Fruit fly (Drosophila melanogaster) whole organism, wandering third instar larva: ENCODE results near the gene CG15022.

ENCODE experiments used
- Abd-B ChIP-seq: fragments of >200 bp; optimal IDR thresholded peaks from 2 replicates; lab custom pipeline; 2017; ENCODE audit warnings: missing biosample characterization, missing genetic modification characterization
- CG32264 ChIP-seq: fragments of 200-800 bp; sonication (Bioruptor generic); optimal IDR thresholded peaks from 2 replicates; lab custom pipeline; 2016; ENCODE audit warnings: missing biosample characterization, missing genetic modification characterization
- CG9705 ChIP-seq: fragments of 200-800 bp; sonication (Bioruptor generic); optimal IDR thresholded peaks from 2 replicates; lab custom pipeline; 2018; ENCODE audit warnings: missing biosample characterization, mild to moderate bottlenecking, missing genetic modification characterization
- CrebA ChIP-seq: fragments of 200-800 bp; sonication (Bioruptor generic); optimal IDR thresholded peaks from 2 replicates; lab custom pipeline; 2016; ENCODE audit warnings: missing biosample characterization, mild to moderate bottlenecking, missing genetic modification characterization, borderline replicate concordance
- Dfd ChIP-seq: fragments of >200 bp; optimal IDR thresholded peaks from 2 replicates; lab custom pipeline; 2017; ENCODE audit warnings: missing biosample characterization, missing genetic modification characterization
- Dif ChIP-seq: fragments of 200-275, 200-300 bp; sonication (Bioruptor generic); optimal IDR thresholded peaks from 2 replicates; lab custom pipeline; 2018; ENCODE audit warnings: missing biosample characterization, missing genetic modification characterization; ENCODE audit not compliant: partially characterized antibody
- HLH106 ChIP-seq: fragments of 200-800 bp; optimal IDR thresholded peaks from 3 replicates; lab custom pipeline; 2019; ENCODE audit warnings: missing biosample characterization, mild to moderate bottlenecking, missing genetic modification characterization, moderate library complexity
- Hnf4 ChIP-seq: fragments of 200-800 bp; sonication (Bioruptor generic); optimal IDR thresholded peaks from 2 replicates; lab custom pipeline; 2016; ENCODE audit warnings: missing biosample characterization, mild to moderate bottlenecking, missing genetic modification characterization
- Hr78 ChIP-seq: fragments of >200 bp; optimal IDR thresholded peaks from 2 replicates; lab custom pipeline; 2017; ENCODE audit warnings: missing biosample characterization, missing genetic modification characterization
- Hr83 ChIP-seq: fragments of 200-300 bp; sonication (Bioruptor generic); optimal IDR thresholded peaks from 2 replicates; lab custom pipeline; 2016; ENCODE audit warnings: missing biosample characterization, mild to moderate bottlenecking, missing genetic modification characterization, moderate library complexity; ENCODE audit not compliant: poor library complexity, severe bottlenecking
- Jra ChIP-seq: sonication (Bioruptor generic); optimal IDR thresholded peaks from 2 replicates; lab custom pipeline; 2016; ENCODE audit warnings: missing biosample characterization, missing genetic modification characterization
- Mio ChIP-seq: sonication (Bioruptor generic); optimal IDR thresholded peaks from 2 replicates; lab custom pipeline; 2016; ENCODE audit warnings: missing biosample characterization, missing genetic modification characterization
- Myc ChIP-seq: fragments of >200 bp; optimal IDR thresholded peaks from 2 replicates; lab custom pipeline; 2017
- OdsH ChIP-seq: fragments of 200-800 bp; sonication (Bioruptor generic); optimal IDR thresholded peaks from 2 replicates; lab custom pipeline; 2016; ENCODE audit warnings: missing biosample characterization, mild to moderate bottlenecking, missing genetic modification characterization
- Rel ChIP-seq, 2 experiments: fragments of 200-800 bp; sonication (Bioruptor generic) in 1 of 2; optimal IDR thresholded peaks; 2 replicates in 1 of 2; 3 replicates in 1 of 2; lab custom pipeline; 2016 to 2019; ENCODE audit warnings: mild to moderate bottlenecking in 2 of 2, missing biosample characterization in 2 of 2, missing genetic modification characterization in 2 of 2, moderate library complexity in 1 of 2
- Sp1 ChIP-seq: fragments of 200-800 bp; sonication (Bioruptor generic); optimal IDR thresholded peaks from 3 replicates; lab custom pipeline; 2019; ENCODE audit warnings: missing biosample characterization, mild to moderate bottlenecking, missing genetic modification characterization, moderate library complexity
- Vsx2 ChIP-seq: fragments of 200-300, 225-300 bp; sonication (Bioruptor generic); optimal IDR thresholded peaks from 2 replicates; lab custom pipeline; 2018; ENCODE audit warnings: missing biosample characterization, missing genetic modification characterization; ENCODE audit not compliant: partially characterized antibody
- br ChIP-seq: fragments of 200-800 bp; sonication (Bioruptor generic); optimal IDR thresholded peaks from 2 replicates; lab custom pipeline; 2016; ENCODE audit warnings: missing biosample characterization, missing genetic modification characterization
- brk ChIP-seq: fragments of 200-800 bp; sonication (Bioruptor generic); optimal IDR thresholded peaks from 2 replicates; lab custom pipeline; 2016; ENCODE audit warnings: missing biosample characterization, mild to moderate bottlenecking, missing genetic modification characterization
- dl ChIP-seq, 2 experiments: fragments of 175-275, 200-275 bp in 1 of 2; fragments of 200-275 bp in 1 of 2; sonication (Bioruptor generic); optimal IDR thresholded peaks; lab custom pipeline; 2018; ENCODE audit warnings: mild to moderate bottlenecking in 2 of 2, missing biosample characterization in 2 of 2, missing genetic modification characterization in 2 of 2, moderate library complexity in 2 of 2; ENCODE audit not compliant: partially characterized antibody in 2 of 2, insufficient read depth in 1 of 2
- dmrt93B ChIP-seq: fragments of 200-800 bp; sonication (Bioruptor generic); optimal IDR thresholded peaks from 2 replicates; lab custom pipeline; 2018; ENCODE audit warnings: missing biosample characterization, mild to moderate bottlenecking, missing genetic modification characterization
- dsf ChIP-seq: sonication (Bioruptor generic); optimal IDR thresholded peaks from 2 replicates; lab custom pipeline; 2016; ENCODE audit warnings: missing biosample characterization, missing genetic modification characterization, borderline replicate concordance
- foxo ChIP-seq, 2 experiments: fragments of 200-800 bp; sonication (Bioruptor generic); optimal IDR thresholded peaks; 2 replicates in 1 of 2; 3 replicates in 1 of 2; lab custom pipeline; 2016 to 2017; ENCODE audit warnings: missing biosample characterization in 2 of 2, missing genetic modification characterization in 2 of 2
- fru ChIP-seq: fragments of 200-800 bp; sonication (Bioruptor generic); optimal IDR thresholded peaks from 3 replicates; lab custom pipeline; 2016; ENCODE audit warnings: missing biosample characterization, mild to moderate bottlenecking, missing genetic modification characterization
- h ChIP-seq: fragments of 200-800 bp; sonication (Bioruptor generic); optimal IDR thresholded peaks from 3 replicates; lab custom pipeline; 2016; ENCODE audit warnings: missing biosample characterization, mild to moderate bottlenecking, missing genetic modification characterization
- jim ChIP-seq: fragments of 175-275, 200-325 bp; sonication (Bioruptor generic); optimal IDR thresholded peaks from 2 replicates; lab custom pipeline; 2016; ENCODE audit warnings: missing biosample characterization, mild to moderate bottlenecking, missing genetic modification characterization
- lola ChIP-seq: fragments of >200 bp; optimal IDR thresholded peaks from 2 replicates; lab custom pipeline; 2017; ENCODE audit warnings: missing biosample characterization, missing genetic modification characterization
- psq ChIP-seq: fragments of 200-800 bp; sonication (Bioruptor generic); optimal IDR thresholded peaks from 3 replicates; lab custom pipeline; 2017; ENCODE audit warnings: missing biosample characterization, mild to moderate bottlenecking, missing genetic modification characterization, moderate library complexity
- rgr ChIP-seq: fragments of 200-800 bp; sonication (Bioruptor generic); optimal IDR thresholded peaks from 3 replicates; lab custom pipeline; 2016; ENCODE audit warnings: missing biosample characterization, mild to moderate bottlenecking, missing genetic modification characterization
- sv ChIP-seq: fragments of 200-800 bp; sonication (Bioruptor generic); optimal IDR thresholded peaks from 3 replicates; lab custom pipeline; 2016; ENCODE audit warnings: missing biosample characterization, missing genetic modification characterization
- tai ChIP-seq: sonication (Bioruptor generic); optimal IDR thresholded peaks from 2 replicates; lab custom pipeline; 2016; ENCODE audit warnings: missing biosample characterization, missing genetic modification characterization
- usp ChIP-seq: fragments of >200 bp; optimal IDR thresholded peaks from 2 replicates; lab custom pipeline; 2017; ENCODE audit warnings: missing biosample characterization, missing genetic modification characterization
- woc ChIP-seq: sonication (Bioruptor generic); optimal IDR thresholded peaks from 2 replicates; lab custom pipeline; 2016; ENCODE audit warnings: missing biosample characterization, mild to moderate bottlenecking, missing genetic modification characterization

CG15022 gene

DNA sequence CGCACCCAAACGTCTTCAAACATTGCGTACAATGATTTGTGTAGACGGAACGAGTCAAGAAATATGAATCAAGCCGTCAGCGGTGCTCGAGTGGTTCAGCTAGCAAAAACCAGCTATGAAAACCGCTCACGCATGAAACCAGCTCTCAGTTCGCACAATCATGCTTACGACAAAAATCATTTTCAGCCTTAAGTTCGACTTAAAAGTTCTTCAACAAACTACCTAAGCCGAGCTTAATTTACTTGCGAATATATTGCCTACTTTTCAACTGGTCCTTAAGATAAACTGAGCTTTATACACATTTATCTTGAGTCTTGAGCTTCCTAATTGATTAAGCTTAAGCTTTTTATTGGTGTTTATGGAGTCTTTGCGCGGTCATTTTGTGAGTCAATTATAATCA is 20.0 kb downstream of the CG15022 start:
- TF ChIP-seq Rel (GFP tag; optimal IDR thresholded peaks at IDR 0.05; lab: Kevin White, UChicago) (no peak), Rel (tag; optimal IDR thresholded peaks at IDR 0.05; lab: Kevin White, UChicago) (no peak), Hr83 (GFP tag; lab: Kevin White, UChicago) (no peak), dmrt93B (no peak), tai (GFP tag; lab: Kevin White, UChicago) (no peak), Myc (lab: Kevin White, UChicago) (peak; percentile 51), br (GFP tag; lab: Kevin White, UChicago) (no peak)

- TF ChIP-seq CG9705 (GFP tag; lab: Kevin White, UChicago): no peak
- no peak for TF ChIP-seq HLH106 (tag; lab: Kevin White, UChicago)
- no peak for TF ChIP-seq Vsx2 (GFP tag; lab: Kevin White, UChicago)
- no peak for TF ChIP-seq Mio
- TF ChIP-seq brk: no peak
- no peak for TF ChIP-seq rgr (GFP tag; lab: Kevin White, UChicago)
- TF ChIP-seq jim (GFP tag; lab: Kevin White, UChicago): no peak
- TF ChIP-seq dl (GFP tag; optimal IDR thresholded peaks at IDR 0.05; lab: Kevin White, UChicago; ENCODE audit: insufficient read depth in 1 of 2, partially characterized antibody in 2 of 2): no peak
- no peak for TF ChIP-seq OdsH (GFP tag; lab: Kevin White, UChicago)
- TF ChIP-seq lola (GFP tag; lab: Kevin White, UChicago): no peak
- no peak for TF ChIP-seq fru (GFP tag; lab: Kevin White, UChicago)
These were observed 23.7 kb downstream of the CG15022 start, which contains the start of gene CG15021 for dm6 chr3L:4436421-4436820. Gene CG15021, plus strand, starts transcription at chr3L:4436721.

DNA sequence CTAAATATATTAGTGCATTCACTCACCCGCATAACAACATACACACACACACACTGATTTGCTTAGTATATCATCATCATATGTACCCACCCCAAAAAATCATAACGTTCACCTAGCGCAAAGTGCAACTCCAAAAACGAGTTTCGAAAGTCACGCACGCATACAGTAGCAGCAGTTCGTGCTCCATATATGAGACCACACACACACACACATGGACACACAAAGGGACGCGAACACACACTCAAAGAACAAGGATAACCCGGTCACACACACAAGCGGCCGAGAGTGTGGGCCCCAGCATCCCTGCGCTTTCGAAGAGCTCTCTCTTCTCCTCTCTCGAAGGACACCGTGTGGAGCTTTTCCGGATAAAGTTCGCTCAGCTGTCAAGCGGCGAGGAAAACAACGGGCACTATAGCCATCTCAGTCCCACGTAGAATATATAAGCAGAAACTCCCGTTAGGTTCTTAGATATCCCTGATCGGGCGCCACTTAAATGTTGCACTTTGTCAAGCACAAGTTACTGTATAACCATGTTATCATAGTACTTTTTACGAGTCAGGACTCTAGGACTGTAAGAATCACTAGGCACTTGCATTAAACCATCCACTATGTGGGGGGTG is 28.9 kb downstream of the CG15022 start:
- TF ChIP-seq CG9705 (GFP tag; lab: Kevin White, UChicago): no peak
- TF ChIP-seq CG32264 (GFP tag; lab: Kevin White, UChicago): no peak
- no peak for TF ChIP-seq Jra (GFP tag; lab: Kevin White, UChicago)
- no peak for TF ChIP-seq usp (GFP tag; lab: Kevin White, UChicago)
- TF ChIP-seq Mio: no peak
- no peak for TF ChIP-seq fru (GFP tag; lab: Kevin White, UChicago)
- no peak for TF ChIP-seq Hnf4 (GFP tag; lab: Kevin White, UChicago)
- no peak for TF ChIP-seq Rel (GFP tag; optimal IDR thresholded peaks at IDR 0.05; lab: Kevin White, UChicago)
- no peak for TF ChIP-seq Rel (tag; optimal IDR thresholded peaks at IDR 0.05; lab: Kevin White, UChicago)
- TF ChIP-seq jim (GFP tag; lab: Kevin White, UChicago): no peak
- TF ChIP-seq CrebA: no peak
- no peak for TF ChIP-seq Hr83 (GFP tag; lab: Kevin White, UChicago)
- no peak for TF ChIP-seq Dfd (GFP tag; lab: Kevin White, UChicago)
- no peak for TF ChIP-seq OdsH (GFP tag; lab: Kevin White, UChicago)
- no peak for TF ChIP-seq Dif (GFP tag; lab: Kevin White, UChicago)
- TF ChIP-seq Abd-B (GFP tag; lab: Kevin White, UChicago): no peak
- TF ChIP-seq br (GFP tag; lab: Kevin White, UChicago): no peak
- no peak for TF ChIP-seq dmrt93B
- TF ChIP-seq, all 38 proteins: peak for 0

dm6 chr3L:4430331-4430730 is 29.8 kb downstream of the CG15022 start:
- no peak for TF ChIP-seq OdsH (GFP tag; lab: Kevin White, UChicago)
- TF ChIP-seq Mio: no peak
- no peak for TF ChIP-seq psq (GFP tag; lab: Kevin White, UChicago)
- TF ChIP-seq h: no peak
- no peak for TF ChIP-seq lola (GFP tag; lab: Kevin White, UChicago)
- no peak for TF ChIP-seq sv (GFP tag; lab: Kevin White, UChicago)
- TF ChIP-seq woc: no peak
- no peak for TF ChIP-seq dsf (GFP tag; lab: Kevin White, UChicago)
- TF ChIP-seq Sp1 (GFP tag; lab: Kevin White, UChicago): no peak
- TF ChIP-seq Hr78 (GFP tag; lab: Kevin White, UChicago): no peak
- no peak for TF ChIP-seq CG9705 (GFP tag; lab: Kevin White, UChicago)
- TF ChIP-seq jim (GFP tag; lab: Kevin White, UChicago): no peak
- no peak for TF ChIP-seq CrebA
- no peak for TF ChIP-seq HLH106 (tag; lab: Kevin White, UChicago)
- TF ChIP-seq Myc (lab: Kevin White, UChicago): no peak
- no peak for TF ChIP-seq foxo (GFP tag; optimal IDR thresholded peaks at IDR 0.05; lab: Kevin White, UChicago)
- TF ChIP-seq, all 38 proteins: peak for 0
